Fruit fly (Drosophila melanogaster): ENCODE measurements around the gene Nemp.

Gene Nemp

dm6 chrX:16654931-16655409 lies at the start of gene Nemp, which contains the start of gene r (continued):
- TF ChIP-seq CG4854 (GFP tag; optimal IDR thresholded peaks at IDR 0.05) (no peak), CG1024 (GFP tag; IDR thresholded peaks at IDR 0.05) (no peak), CG34224 (GFP tag; IDR thresholded peaks at IDR 0.05; ENCODE audit: partially characterized antibody) (0 out of 3 replicates have a peak, but pooled peaks have one; percentile 19), CG1792 (GFP tag; optimal IDR thresholded peaks at IDR 0.05) (no peak), bab2 (GFP tag; optimal IDR thresholded peaks at IDR 0.05) (no peak), inv (GFP tag; IDR thresholded peaks at IDR 0.05; ENCODE audit: partially characterized antibody) (peak; percentile 68), CG7987 (GFP tag; optimal IDR thresholded peaks at IDR 0.05) (no peak), chn (GFP tag; optimal IDR thresholded peaks at IDR 0.05) (no peak), CG18262 (tag; optimal IDR thresholded peaks at IDR 0.05) (no peak), gfzf (GFP tag; optimal IDR thresholded peaks at IDR 0.05) (peak; percentile 82), ems (GFP tag; optimal IDR thresholded peaks at IDR 0.05) (no peak), CG10565 (GFP tag; optimal IDR thresholded peaks at IDR 0.05) (no peak), pzg (GFP tag; optimal IDR thresholded peaks at IDR 0.05) (peak; percentile 70), peb (GFP tag; IDR thresholded peaks at IDR 0.05) (no peak), CG17568 (GFP tag; optimal IDR thresholded peaks at IDR 0.05) (no peak), tll (GFP tag; optimal IDR thresholded peaks at IDR 0.05) (peak in 1 of 2 experiments; percentile 6), Opbp (GFP tag; IDR thresholded peaks at IDR 0.05; ENCODE audit: partially characterized antibody) (peak; percentile 65; the same call in 1 of the 3 replicates), CG9932 (GFP tag; IDR thresholded peaks at IDR 0.05) (no peak), insv (GFP tag; optimal IDR thresholded peaks at IDR 0.05) (no peak), CG4730 (GFP tag; IDR thresholded peaks at IDR 0.05) (no peak), CG10959 (GFP tag; IDR thresholded peaks at IDR 0.05) (no peak), az2 (GFP tag; optimal IDR thresholded peaks at IDR 0.05) (no peak), CG4424 (GFP tag; optimal IDR thresholded peaks at IDR 0.05) (no peak), fu2 (GFP tag; optimal IDR thresholded peaks at IDR 0.05) (no peak), CG31224 (GFP tag; IDR thresholded peaks at IDR 0.05) (no peak), CG9215 (GFP tag; IDR thresholded peaks at IDR 0.05) (no peak), pan (optimal IDR thresholded peaks at IDR 0.05) (no peak), pan (GFP tag; optimal IDR thresholded peaks at IDR 0.05 in 1 of 2, IDR thresholded peaks at IDR 0.05 in 1 of 2) (no peak), CG30020 (tag; optimal IDR thresholded peaks at IDR 0.05) (no peak), vfl (GFP tag; optimal IDR thresholded peaks at IDR 0.05) (no peak), pros (GFP tag; optimal IDR thresholded peaks at IDR 0.05) (no peak), Bteb2 (GFP tag; optimal IDR thresholded peaks at IDR 0.05) (no peak), Usf (GFP tag; optimal IDR thresholded peaks at IDR 0.05) (no peak), HmgD (GFP tag; optimal IDR thresholded peaks at IDR 0.05) (no peak), Atf6 (GFP tag; IDR thresholded peaks at IDR 0.05) (no peak), CG14441 (GFP tag; IDR thresholded peaks at IDR 0.05) (no peak), mirr (GFP tag; optimal IDR thresholded peaks at IDR 0.05) (no peak), sd (tag; optimal IDR thresholded peaks at IDR 0.05) (peak; percentile 39), CG17612 (GFP tag; IDR thresholded peaks at IDR 0.05) (no peak), Fer2 (tag; optimal IDR thresholded peaks at IDR 0.05) (no peak), dati (GFP tag; IDR thresholded peaks at IDR 0.05) (no peak), Hr3 (GFP tag; optimal IDR thresholded peaks at IDR 0.05) (no peak), Bgb (GFP tag; IDR thresholded peaks at IDR 0.05; ENCODE audit: partially characterized antibody) (peak; percentile 65), exex (tag; optimal IDR thresholded peaks at IDR 0.05) (no peak), gcm2 (GFP tag; optimal IDR thresholded peaks at IDR 0.05) (no peak), Poxn (GFP tag; IDR thresholded peaks at IDR 0.05) (no peak), caup (GFP tag; optimal IDR thresholded peaks at IDR 0.05; ENCODE audit: severe bottlenecking) (no peak), sc (optimal IDR thresholded peaks at IDR 0.05) (no peak), sc (GFP tag; optimal IDR thresholded peaks at IDR 0.05) (no peak), dpn (GFP tag; optimal IDR thresholded peaks at IDR 0.05) (no peak), crol (GFP tag; IDR thresholded peaks at IDR 0.05) (no peak), eve (GFP tag; optimal IDR thresholded peaks at IDR 0.05) (no peak)

Measured in whole organism, embryonic.